Fruit fly (Drosophila melanogaster) whole organism, embryonic: Measurements from ENCODE around the gene zye.

Source experiments
- Atf-2 ChIP-seq: fragments of 200-800 bp; sonication (Bioruptor generic); optimal IDR thresholded peaks from 2 replicates; lab custom pipeline; 2016; ENCODE audit warnings: missing biosample characterization, missing genetic modification characterization
- Blimp-1 ChIP-seq: fragments of 200-800 bp; sonication (Bioruptor generic); optimal IDR thresholded peaks from 3 replicates; lab custom pipeline; 2018; ENCODE audit warnings: missing biosample characterization, missing genetic modification characterization, mild to moderate bottlenecking, moderate library complexity, missing genetic modification reagents
- CG10267 ChIP-seq: fragments of 200-800 bp; sonication (Bioruptor generic); optimal IDR thresholded peaks from 2 replicates; lab custom pipeline; 2018; ENCODE audit warnings: missing biosample characterization, mild to moderate bottlenecking, missing genetic modification characterization, moderate library complexity
- CG12071 ChIP-seq: fragments of 200-800 bp; sonication (Bioruptor generic); optimal IDR thresholded peaks from 3 replicates; lab custom pipeline; 2018; ENCODE audit warnings: missing biosample characterization, mild to moderate bottlenecking, missing genetic modification characterization
- CG14667 ChIP-seq: fragments of 200-800 bp; sonication (Bioruptor generic); IDR thresholded peaks from 2 replicates; pipeline ENCODE4 v1.3.6; 2022; ENCODE audit warnings: missing biosample characterization, missing genetic modification characterization
- CG15011 ChIP-seq: fragments of 200-800 bp; sonication (Bioruptor generic); optimal IDR thresholded peaks from 3 replicates; lab custom pipeline; 2018; ENCODE audit warnings: missing biosample characterization, mild to moderate bottlenecking, missing genetic modification characterization
- CG18476 ChIP-seq: fragments of 200-800 bp; sonication (Bioruptor generic); optimal IDR thresholded peaks from 2 replicates; lab custom pipeline; 2016; ENCODE audit warnings: missing biosample characterization, mild to moderate bottlenecking, missing genetic modification characterization
- CG2875 ChIP-seq: fragments of 200-800 bp; sonication (Bioruptor generic); optimal IDR thresholded peaks from 2 replicates; lab custom pipeline; 2017; ENCODE audit warnings: missing biosample characterization, mild to moderate bottlenecking, missing genetic modification characterization, missing genetic modification reagents
- CG2889 ChIP-seq: fragments of 200-800 bp; sonication (Bioruptor generic); IDR thresholded peaks from 3 replicates; pipeline ENCODE4 v1.3.6; 2022; ENCODE audit warnings: missing biosample characterization, missing genetic modification characterization
- CG31365 ChIP-seq: fragments of 200-800 bp; sonication (Bioruptor generic); optimal IDR thresholded peaks from 2 replicates; lab custom pipeline; 2018; ENCODE audit warnings: missing biosample characterization, mild to moderate bottlenecking, missing genetic modification characterization
- CG33213 ChIP-seq: fragments of 200-800 bp; sonication (Bioruptor generic); optimal IDR thresholded peaks from 3 replicates; lab custom pipeline; 2016; ENCODE audit warnings: missing biosample characterization, missing genetic modification characterization
- CG34422 ChIP-seq: fragments of 200-800 bp; sonication (Bioruptor generic); IDR thresholded peaks from 3 replicates; pipeline ENCODE4 v1.3.6; 2022; ENCODE audit warnings: missing biosample characterization, missing genetic modification characterization
- CG43689 ChIP-seq: fragments of 200-800 bp; sonication (Bioruptor generic); IDR thresholded peaks from 2 replicates; pipeline ENCODE4 v1.3.6; 2022; ENCODE audit warnings: missing biosample characterization, missing genetic modification characterization
- CG4854 ChIP-seq: fragments of 200-800 bp; sonication (Bioruptor generic); optimal IDR thresholded peaks from 2 replicates; lab custom pipeline; 2016; ENCODE audit warnings: missing biosample characterization, missing genetic modification characterization, inconsistent platforms
- CG6175 ChIP-seq: fragments of 200-800 bp; sonication (Bioruptor generic); IDR thresholded peaks from 3 replicates; pipeline ENCODE4 v1.3.6; 2022; ENCODE audit warnings: missing biosample characterization, missing genetic modification characterization
- CG6689 ChIP-seq: fragments of 200-800 bp; sonication (Bioruptor generic); IDR thresholded peaks from 2 replicates; pipeline ENCODE4 v1.3.6; 2022; ENCODE audit warnings: missing biosample characterization, missing genetic modification characterization
- CG9609 ChIP-seq: fragments of 200-800 bp; sonication (Bioruptor generic); optimal IDR thresholded peaks from 3 replicates; lab custom pipeline; 2016; ENCODE audit warnings: missing biosample characterization, missing genetic modification characterization
- CG9876 ChIP-seq: fragments of 200-800 bp; sonication (Bioruptor generic); optimal IDR thresholded peaks from 2 replicates; lab custom pipeline; 2016; ENCODE audit warnings: missing biosample characterization, missing genetic modification characterization
- D19A ChIP-seq: fragments of 200-800 bp; optimal IDR thresholded peaks from 3 replicates; lab custom pipeline; 2019; ENCODE audit warnings: missing biosample characterization, mild to moderate bottlenecking, missing genetic modification characterization, moderate library complexity
- Dbx ChIP-seq: fragments of 200-800 bp; sonication (Bioruptor generic); IDR thresholded peaks from 3 replicates; pipeline ENCODE4 v1.3.6; 2022; ENCODE audit warnings: missing biosample characterization, missing genetic modification characterization
- Dll ChIP-seq: fragments of 200-800 bp; sonication (Bioruptor generic); IDR thresholded peaks from 4 replicates; pipeline ENCODE4 v1.3.6; 2022; ENCODE audit warnings: missing biosample characterization, missing genetic modification characterization; ENCODE audit not compliant: partially characterized antibody
- Eip74EF ChIP-seq, 2 experiments: fragments of 200-800 bp in 1 of 2; fragments of >200 bp in 1 of 2; sonication (Bioruptor generic) in 1 of 2; optimal IDR thresholded peaks; 2 replicates each; lab custom pipeline; 2017 to 2019; ENCODE audit warnings: missing biosample characterization in 2 of 2, missing genetic modification characterization in 2 of 2, mild to moderate bottlenecking in 1 of 2, moderate library complexity in 1 of 2
- HLH4C ChIP-seq: fragments of 200-800 bp; sonication (Bioruptor generic); IDR thresholded peaks from 3 replicates; pipeline ENCODE4 v1.3.6; 2022; ENCODE audit warnings: missing biosample characterization, missing genetic modification characterization; ENCODE audit not compliant: partially characterized antibody
- Hr78 ChIP-seq, 2 experiments: fragments of 200-800 bp in 1 of 2; fragments of >200 bp in 1 of 2; sonication (Bioruptor generic) in 1 of 2; optimal IDR thresholded peaks; 2 replicates each; lab custom pipeline; 2017 to 2019; ENCODE audit warnings: missing biosample characterization in 2 of 2, missing genetic modification characterization in 2 of 2, mild to moderate bottlenecking in 1 of 2, moderate library complexity in 1 of 2
- Lhr ChIP-seq: fragments of 200-800 bp; sonication (Bioruptor generic); optimal IDR thresholded peaks from 3 replicates; lab custom pipeline; 2017; ENCODE audit warnings: mild to moderate bottlenecking, missing biosample characterization, missing genetic modification reagents, missing genetic modification characterization
- Lim3 ChIP-seq: fragments of 200-800 bp; sonication (Bioruptor generic); IDR thresholded peaks from 2 replicates; pipeline ENCODE4 v1.3.6; 2022; ENCODE audit warnings: missing biosample characterization, missing genetic modification characterization
- Max ChIP-seq: fragments of 200-800 bp; sonication (Bioruptor generic); optimal IDR thresholded peaks from 2 replicates; lab custom pipeline; 2016; ENCODE audit warnings: missing biosample characterization, mild to moderate bottlenecking, missing genetic modification characterization
- Meics ChIP-seq: fragments of 200-800 bp; sonication (Bioruptor generic); optimal IDR thresholded peaks from 2 replicates; lab custom pipeline; 2017; ENCODE audit warnings: missing biosample characterization, mild to moderate bottlenecking, missing genetic modification characterization
- Sin3A ChIP-seq: fragments of >200 bp; optimal IDR thresholded peaks from 2 replicates; lab custom pipeline; 2018
- Sox102F ChIP-seq: fragments of 200-800 bp; sonication (Bioruptor generic); optimal IDR thresholded peaks from 2 replicates; lab custom pipeline; 2018; ENCODE audit warnings: missing biosample characterization, mild to moderate bottlenecking, missing genetic modification characterization, moderate library complexity
- Xrp1 ChIP-seq: fragments of 200-800 bp; sonication (Bioruptor generic); IDR thresholded peaks from 2 replicates; pipeline ENCODE4 v1.3.6; 2022; ENCODE audit warnings: missing biosample characterization, missing genetic modification characterization
- cas ChIP-seq: fragments of 200-800 bp; sonication (Bioruptor generic); IDR thresholded peaks from 2 replicates; pipeline ENCODE4 v1.3.6; 2022; ENCODE audit warnings: missing biosample characterization, missing genetic modification characterization
- crp ChIP-seq, 2 experiments: fragments of 200-800 bp; sonication (Bioruptor generic); optimal IDR thresholded peaks; 2 replicates in 1 of 2; 3 replicates in 1 of 2; lab custom pipeline; 2017; ENCODE audit warnings: missing biosample characterization in 2 of 2, missing genetic modification characterization in 2 of 2, mild to moderate bottlenecking in 1 of 2, moderate library complexity in 1 of 2
- dm ChIP-seq: fragments of 200-800 bp; sonication (Bioruptor generic); optimal IDR thresholded peaks from 3 replicates; lab custom pipeline; 2016; ENCODE audit warnings: missing biosample characterization, missing genetic modification characterization
- fd3F ChIP-seq: fragments of 200-800 bp; sonication (Bioruptor generic); optimal IDR thresholded peaks from 2 replicates; lab custom pipeline; 2018; ENCODE audit warnings: missing biosample characterization, mild to moderate bottlenecking, missing genetic modification characterization, moderate library complexity
- fd64A ChIP-seq: fragments of 200-800 bp; sonication (Bioruptor generic); optimal IDR thresholded peaks from 3 replicates; lab custom pipeline; 2018; ENCODE audit warnings: missing biosample characterization, mild to moderate bottlenecking, missing genetic modification characterization
- ftz-f1 ChIP-seq: fragments of 200-800 bp; sonication (Bioruptor generic); optimal IDR thresholded peaks from 2 replicates; lab custom pipeline; 2016; ENCODE audit warnings: missing biosample characterization, missing genetic modification characterization
- gem ChIP-seq: fragments of 200-800 bp; sonication (Bioruptor generic); optimal IDR thresholded peaks from 2 replicates; lab custom pipeline; 2019; ENCODE audit warnings: missing biosample characterization, mild to moderate bottlenecking, missing genetic modification characterization, moderate library complexity
- ham ChIP-seq: fragments of 200-800 bp; sonication (Bioruptor generic); IDR thresholded peaks from 2 replicates; pipeline ENCODE4 v1.3.6; 2022; ENCODE audit warnings: missing biosample characterization, missing genetic modification characterization
- pan ChIP-seq, 4 experiments: fragments of >200 bp in 3 of 4; fragments of 200-800 bp in 1 of 4; sonication (Bioruptor generic) in 1 of 4; optimal IDR thresholded peaks in 3 of 4; IDR thresholded peaks in 1 of 4; 2 replicates each; pipeline versions ENCODE4 v1.3.6 to Lab custom; 2017 to 2022; ENCODE audit warnings: missing biosample characterization in 2 of 4, missing genetic modification characterization in 2 of 4, mixed read lengths in 1 of 4
- pfk ChIP-seq: fragments of 200-800 bp; sonication (Bioruptor generic); optimal IDR thresholded peaks from 2 replicates; lab custom pipeline; 2018; ENCODE audit warnings: missing biosample characterization, mild to moderate bottlenecking, missing genetic modification characterization, moderate library complexity
- prd ChIP-seq, 3 experiments: fragments of >200 bp in 2 of 3; fragments of 200-800 bp in 1 of 3; sonication (Bioruptor generic) in 1 of 3; optimal IDR thresholded peaks in 2 of 3; IDR thresholded peaks in 1 of 3; 2 replicates in 2 of 3; 3 replicates in 1 of 3; pipeline versions ENCODE4 v1.3.6 to Lab custom; 2017 to 2022; ENCODE audit warnings: missing biosample characterization in 1 of 3, missing genetic modification characterization in 1 of 3
- ranshi ChIP-seq: fragments of 200-800 bp; sonication (Bioruptor generic); IDR thresholded peaks from 2 replicates; pipeline ENCODE4 v1.3.6; 2022; ENCODE audit warnings: missing biosample characterization, missing genetic modification characterization
- row ChIP-seq: fragments of 200-800 bp; sonication (Bioruptor generic); IDR thresholded peaks from 3 replicates; pipeline ENCODE4 v1.3.6; 2022; ENCODE audit warnings: missing biosample characterization, missing genetic modification characterization
- salm ChIP-seq: fragments of 200-800 bp; sonication (Bioruptor generic); optimal IDR thresholded peaks from 2 replicates; lab custom pipeline; 2018; ENCODE audit warnings: missing biosample characterization, mild to moderate bottlenecking, missing genetic modification characterization
- schlank ChIP-seq: fragments of 200-800 bp; sonication (Bioruptor generic); optimal IDR thresholded peaks from 2 replicates; lab custom pipeline; 2018; ENCODE audit warnings: missing biosample characterization, mild to moderate bottlenecking, missing genetic modification characterization
- stwl ChIP-seq: fragments of 200-800 bp; sonication (Bioruptor generic); optimal IDR thresholded peaks from 3 replicates; lab custom pipeline; 2018; ENCODE audit warnings: missing biosample characterization, mild to moderate bottlenecking, missing genetic modification characterization, moderate library complexity
- wdn ChIP-seq: fragments of 200-800 bp; sonication (Bioruptor generic); IDR thresholded peaks from 2 replicates; pipeline ENCODE4 v1.3.6; 2022; ENCODE audit warnings: missing biosample characterization, missing genetic modification characterization
- zf30C ChIP-seq: fragments of 200-800 bp; sonication (Bioruptor generic); optimal IDR thresholded peaks from 3 replicates; lab custom pipeline; 2018; ENCODE audit warnings: missing biosample characterization, mild to moderate bottlenecking, missing genetic modification characterization

Gene zye

dm6 chr3L:20388983-20389382, 24.4 kb upstream of the zye start (continued):
- TF ChIP-seq Atf-2 (GFP tag; lab: Kevin White, UChicago), result no peak
- no peak for TF ChIP-seq stwl (tag; lab: Kevin White, UChicago)
- TF ChIP-seq CG14667, result no peak; the same call in 1 of the 2 replicates
- TF ChIP-seq Sin3A (lab: Kevin White, UChicago), result no peak
- no peak for TF ChIP-seq D19A (tag; lab: Kevin White, UChicago)
- TF ChIP-seq CG2875, result no peak
- TF ChIP-seq Meics (GFP tag; lab: Kevin White, UChicago), result peak; percentile 46
- TF ChIP-seq CG10267 (tag; lab: Kevin White, UChicago), result no peak
- TF ChIP-seq ftz-f1, result peak; percentile 79
- no peak for TF ChIP-seq CG9876 (GFP tag; lab: Kevin White, UChicago)
- no peak for TF ChIP-seq fd64A (GFP tag; lab: Kevin White, UChicago)
- TF ChIP-seq CG33213 (GFP tag; lab: Kevin White, UChicago), result no peak
- TF ChIP-seq CG18476 (GFP tag; lab: Kevin White, UChicago), result no peak
- TF ChIP-seq CG2889 (GFP tag; lab: Robert Waterston, UW), result 0 out of 3 replicates have a peak, but pooled peaks have one; percentile 38
- TF ChIP-seq Max (GFP tag; lab: Kevin White, UChicago), result peak; percentile 24
- TF ChIP-seq HLH4C, result no peak
- TF ChIP-seq prd (optimal IDR thresholded peaks at IDR 0.05; lab: Kevin White, UChicago), result no peak
- peak; percentile 49; the same call in 1 of the 3 replicates for TF ChIP-seq prd (GFP tag; IDR thresholded peaks at IDR 0.05; lab: Robert Waterston, UW)
- TF ChIP-seq row, result peak; percentile 63
- TF ChIP-seq CG15011 (GFP tag; lab: Kevin White, UChicago), result no peak
- peak; percentile 18 for TF ChIP-seq CG12071 (GFP tag; lab: Kevin White, UChicago)
- peak; percentile 28 for TF ChIP-seq Sox102F (GFP tag; lab: Kevin White, UChicago)
- TF ChIP-seq Hr78 (GFP tag; optimal IDR thresholded peaks at IDR 0.05; lab: Kevin White, UChicago), result peak in 1 of 2 experiments; percentile 77
- TF ChIP-seq CG9609, result peak; percentile 36
- TF ChIP-seq Blimp-1 (GFP tag; lab: Kevin White, UChicago), result no peak
- no peak for TF ChIP-seq salm (tag; lab: Kevin White, UChicago)
- TF ChIP-seq CG6689 (GFP tag; lab: Robert Waterston, UW), result peak; percentile 37; the same call in 1 of the 2 replicates
- no peak for TF ChIP-seq dm
- TF ChIP-seq Dll (GFP tag; lab: Robert Waterston, UW), result no peak
- peak; percentile 24; the same call in 1 of the 2 replicates for TF ChIP-seq CG43689 (GFP tag; lab: Robert Waterston, UW)
- peak; percentile 57; the same call in 1 of the 3 replicates for TF ChIP-seq CG34422
- no peak for TF ChIP-seq CG4854 (GFP tag; lab: Kevin White, UChicago)
- peak in 1 of 2 experiments; percentile 68 for TF ChIP-seq Eip74EF (GFP tag; optimal IDR thresholded peaks at IDR 0.05; lab: Kevin White, UChicago)
- TF ChIP-seq Lim3 (GFP tag; lab: Robert Waterston, UW), result no peak
- TF ChIP-seq schlank (tag; lab: Kevin White, UChicago), result no peak
- TF ChIP-seq Dbx (GFP tag; lab: Robert Waterston, UW), result 0 out of 3 replicates have a peak, but pooled peaks have one; percentile 18
- no peak for TF ChIP-seq crp (GFP tag; optimal IDR thresholded peaks at IDR 0.05; lab: Kevin White, UChicago)
- peak; percentile 54; the same call in 1 of the 2 replicates for TF ChIP-seq wdn (GFP tag; lab: Robert Waterston, UW)
- peak; percentile 48 for TF ChIP-seq ranshi (GFP tag; lab: Robert Waterston, UW)
- TF ChIP-seq gem (tag; lab: Kevin White, UChicago), result peak; percentile 61
- TF ChIP-seq Xrp1, result peak; percentile 57
- TF ChIP-seq pfk, result no peak
- peak; percentile 28 for TF ChIP-seq fd3F (GFP tag; lab: Kevin White, UChicago)
- no peak for TF ChIP-seq CG31365 (tag; lab: Kevin White, UChicago)
- no peak for TF ChIP-seq ham (GFP tag; lab: Robert Waterston, UW)
- TF ChIP-seq zf30C (GFP tag; lab: Kevin White, UChicago), result peak; percentile 69
- no peak for TF ChIP-seq pan (optimal IDR thresholded peaks at IDR 0.05; lab: Kevin White, UChicago)
- TF ChIP-seq pan (GFP tag; optimal IDR thresholded peaks at IDR 0.05 in 1 of 2, IDR thresholded peaks at IDR 0.05 in 1 of 2), result peak in 1 of 2 experiments; percentile 56
- TF ChIP-seq CG6175 (GFP tag; lab: Robert Waterston, UW), result no peak
- no peak for TF ChIP-seq Lhr
- TF ChIP-seq cas (GFP tag; lab: Robert Waterston, UW), result no peak
